Fruit fly (Drosophila melanogaster): ENCODE results near the gene CG14712.

Gene CG14712

DNA sequence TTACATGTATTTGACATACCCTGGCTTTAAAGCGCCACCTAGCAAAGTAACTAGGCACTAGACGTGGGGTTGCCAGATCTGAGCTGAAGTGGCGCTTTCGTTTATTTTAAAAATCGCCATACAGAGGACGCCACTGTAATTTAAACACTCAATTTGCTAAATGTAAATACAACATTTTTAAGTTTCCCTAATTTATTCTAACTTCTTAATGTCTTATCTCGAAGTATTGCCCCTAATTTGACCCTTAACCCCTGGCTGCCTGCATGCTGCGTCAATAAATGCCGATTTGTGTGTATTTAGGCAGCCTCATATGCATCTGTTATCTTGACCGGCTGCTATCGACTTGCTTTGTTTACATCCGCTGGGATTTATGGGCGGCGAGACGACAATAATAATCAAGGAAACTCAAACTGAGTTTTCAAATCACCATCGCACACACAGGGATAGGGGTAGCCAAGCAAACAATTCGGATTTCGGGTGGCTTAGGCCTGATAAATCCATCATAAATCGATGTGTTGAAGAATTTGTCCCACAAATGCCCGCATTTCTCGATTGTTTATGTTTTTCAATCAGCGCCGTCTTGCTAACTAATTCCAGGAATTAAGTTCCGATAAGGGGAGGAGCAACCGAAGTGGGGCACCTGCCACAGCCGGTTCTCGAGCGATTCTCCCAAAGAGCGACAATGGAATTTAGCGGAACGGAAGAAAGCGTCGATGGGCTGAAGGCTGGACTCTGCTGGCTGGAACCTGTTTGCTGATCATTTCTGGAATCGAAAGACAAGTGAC is 15.1 kb upstream of the CG14712 start (continued):
- TF ChIP-seq crol (GFP tag; IDR thresholded peaks at IDR 0.05) (no peak; the same call in 1 of the 2 replicates), Ptx1 (GFP tag; IDR thresholded peaks at IDR 0.05) (peak; percentile 82), CG11560 (tag; IDR thresholded peaks at IDR 0.05) (peak; percentile 56; the same call in 2 of the 3 replicates), lab (GFP tag; optimal IDR thresholded peaks at IDR 0.05) (peak; percentile 33), CG3847 (GFP tag; IDR thresholded peaks at IDR 0.05) (peak; percentile 67), D19A (tag; optimal IDR thresholded peaks at IDR 0.05) (peak; percentile 49), CG10959 (GFP tag; IDR thresholded peaks at IDR 0.05) (peak; percentile 40; the same call in 1 of the 2 replicates), pb (GFP tag; optimal IDR thresholded peaks at IDR 0.05) (no peak), CG10321 (GFP tag; IDR thresholded peaks at IDR 0.05) (no peak), CG1647 (GFP tag; optimal IDR thresholded peaks at IDR 0.05) (peak; percentile 69), ase (GFP tag; IDR thresholded peaks at IDR 0.05) (peak; percentile 66; the same call in 2 of the 3 replicates), CG8281 (tag; optimal IDR thresholded peaks at IDR 0.05) (no peak), CG4707 (GFP tag; optimal IDR thresholded peaks at IDR 0.05) (no peak), CG14050 (GFP tag; IDR thresholded peaks at IDR 0.05) (peak; percentile 20; the same call in 1 of the 3 replicates), Mad (GFP tag; optimal IDR thresholded peaks at IDR 0.05) (peak; percentile 45), knrl (GFP tag; IDR thresholded peaks at IDR 0.05; ENCODE audit: partially characterized antibody) (peak; percentile 65; the same call in 1 of the 3 replicates), CG31224 (GFP tag; IDR thresholded peaks at IDR 0.05) (peak; percentile 35; the same call in 1 of the 2 replicates), ind (GFP tag; optimal IDR thresholded peaks at IDR 0.05) (peak; percentile 21), zen2 (GFP tag; IDR thresholded peaks at IDR 0.05; ENCODE audit: partially characterized antibody) (no peak), hth (optimal IDR thresholded peaks at IDR 0.05) (no peak), Rx (GFP tag; IDR thresholded peaks at IDR 0.05) (peak; percentile 75), sug (tag; optimal IDR thresholded peaks at IDR 0.05) (peak; percentile 64), mirr (GFP tag; optimal IDR thresholded peaks at IDR 0.05) (no peak), C15 (GFP tag; IDR thresholded peaks at IDR 0.05) (no peak), klu (GFP tag; IDR thresholded peaks at IDR 0.05) (no peak), ERR (GFP tag; optimal IDR thresholded peaks at IDR 0.05) (peak; percentile 4), onecut (GFP tag; IDR thresholded peaks at IDR 0.05) (peak; percentile 67), CG13894 (tag; optimal IDR thresholded peaks at IDR 0.05) (peak; percentile 15), bsh (GFP tag; optimal IDR thresholded peaks at IDR 0.05) (peak in 1 of 2 experiments; percentile 54), CG31441 (GFP tag; IDR thresholded peaks at IDR 0.05) (peak; percentile 44; the same call in 1 of the 2 replicates), CG9727 (GFP tag; optimal IDR thresholded peaks at IDR 0.05) (peak; percentile 44), tup (GFP tag; optimal IDR thresholded peaks at IDR 0.05) (peak; percentile 35), Dp (GFP tag; optimal IDR thresholded peaks at IDR 0.05) (peak; percentile 85), CkIIα-i1 (GFP tag; IDR thresholded peaks at IDR 0.05) (no peak), NC2α (GFP tag; optimal IDR thresholded peaks at IDR 0.05) (peak; percentile 5), shn (GFP tag; optimal IDR thresholded peaks at IDR 0.05) (peak; percentile 38), fd64A (GFP tag; optimal IDR thresholded peaks at IDR 0.05) (no peak), CG3726 (GFP tag; IDR thresholded peaks at IDR 0.05) (no peak), CG10267 (tag; optimal IDR thresholded peaks at IDR 0.05) (peak; percentile 65), CG13296 (GFP tag; optimal IDR thresholded peaks at IDR 0.05) (no peak), insv (GFP tag; optimal IDR thresholded peaks at IDR 0.05) (peak in 1 of 2 experiments; percentile 64), CG7271 (tag; optimal IDR thresholded peaks at IDR 0.05) (no peak), Awh (GFP tag; IDR thresholded peaks at IDR 0.05) (peak; percentile 24; the same call in 1 of the 2 replicates), Fer1 (GFP tag; optimal IDR thresholded peaks at IDR 0.05) (peak; percentile 43), CG6175 (GFP tag; IDR thresholded peaks at IDR 0.05) (peak; percentile 21; the same call in 1 of the 3 replicates), gfzf (GFP tag; optimal IDR thresholded peaks at IDR 0.05) (peak; percentile 3), Gsc (GFP tag; IDR thresholded peaks at IDR 0.05) (no peak), aop (GFP tag; IDR thresholded peaks at IDR 0.05) (no peak), disco-r (GFP tag; optimal IDR thresholded peaks at IDR 0.05) (no peak)

Data from whole organism, embryonic.